Worm (Caenorhabditis elegans): ENCODE results near the gene syp-1.

- no peak for TF ChIP-seq unc-39 (tag; optimal IDR thresholded peaks at IDR 0.05)
- TF ChIP-seq ztf-11 (tag; optimal IDR thresholded peaks at IDR 0.05): no peak
- TF ChIP-seq nhr-28 (tag; optimal IDR thresholded peaks at IDR 0.05): no peak
- TF ChIP-seq mep-1 (tag; optimal IDR thresholded peaks at IDR 0.05): no peak
- no peak for TF ChIP-seq elt-1 (tag; optimal IDR thresholded peaks at IDR 0.05; ENCODE audit: borderline replicate concordance, insufficient read depth)
- no peak for TF ChIP-seq blmp-1 (tag; optimal IDR thresholded peaks at IDR 0.05)
- TF ChIP-seq lsy-2 (tag; optimal IDR thresholded peaks at IDR 0.05): no peak
- TF ChIP-seq nhr-12 (tag; optimal IDR thresholded peaks at IDR 0.05): no peak
- TF ChIP-seq M03D4.4 (tag; optimal IDR thresholded peaks at IDR 0.05): no peak
- no peak for TF ChIP-seq unc-120 (tag; optimal IDR thresholded peaks at IDR 0.05; ENCODE audit: poor library complexity, severe bottlenecking)
Observed at ce11 chrV:16424428-16424827, 20.4 kb downstream of the syp-1 start, which contains the start of gene srw-29.

Data from whole organism, mixed stage, embryonic.